Fruit fly (Drosophila melanogaster) S2 (cell line): Measurements from ENCODE around the gene CG6650.

Experiments used
- CG8478 ChIP-seq: fragments of >200 bp; optimal IDR thresholded peaks from 2 replicates; lab custom pipeline; 2018
- CTCF ChIP-seq, 2 experiments: fragments of >200 bp; optimal IDR thresholded peaks; 2 replicates each; lab custom pipeline; 2018

The CG6650 gene

dm6 chr3L:14031171-14032126 lies at the start of gene CG6650, which contains the start of gene endos:
Gene CG6650, plus strand, starts transcription at chr3L:14031450.
Gene endos, minus strand, starts transcription at chr3L:14031706.
- TF ChIP-seq CG8478 (no peak), CTCF (optimal IDR thresholded peaks at IDR 0.05; lab: Kevin White, UChicago) (peak in 1 of 2 experiments; percentile 29)

dm6 chr3L:13982516-13982915 lies 48.7 kb upstream of the CG6650 start:
- TF ChIP-seq CTCF (optimal IDR thresholded peaks at IDR 0.05; lab: Kevin White, UChicago) (no peak), CG8478 (no peak)

- TF ChIP-seq CTCF (optimal IDR thresholded peaks at IDR 0.05; lab: Kevin White, UChicago), result no peak
- TF ChIP-seq CG8478, result no peak
Observed at dm6 chr3L:13986330-13986729, 44.9 kb upstream of the CG6650 start, which contains the start of gene CG17362. Gene CG17362, plus strand, starts transcription at chr3L:13986620.

DNA sequence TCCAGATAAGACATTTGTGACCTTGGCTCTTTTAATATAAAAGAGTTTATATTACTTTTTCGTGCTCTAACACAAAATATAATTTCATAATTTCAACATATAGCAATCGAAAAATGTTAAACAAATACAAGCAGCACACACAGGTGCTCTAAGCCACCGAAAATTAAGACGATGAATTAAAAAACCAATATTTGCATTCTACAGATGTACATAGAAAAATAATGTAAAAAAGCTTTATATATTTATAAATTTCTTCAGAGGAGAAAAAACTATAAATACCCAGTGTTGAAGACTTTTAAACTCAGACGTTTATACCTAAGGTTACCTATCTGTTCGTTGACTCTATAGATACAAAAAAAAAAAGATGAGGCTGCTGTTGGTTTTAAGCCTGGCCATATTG lies 43.7 kb upstream of the CG6650 start, which contains the start of gene CG9040:
Gene CG9040, plus strand, starts transcription at position 301 of the 400 bp plus-strand sequence.
- no peak for TF ChIP-seq CG8478
- TF ChIP-seq CTCF (optimal IDR thresholded peaks at IDR 0.05; lab: Kevin White, UChicago), result no peak

DNA sequence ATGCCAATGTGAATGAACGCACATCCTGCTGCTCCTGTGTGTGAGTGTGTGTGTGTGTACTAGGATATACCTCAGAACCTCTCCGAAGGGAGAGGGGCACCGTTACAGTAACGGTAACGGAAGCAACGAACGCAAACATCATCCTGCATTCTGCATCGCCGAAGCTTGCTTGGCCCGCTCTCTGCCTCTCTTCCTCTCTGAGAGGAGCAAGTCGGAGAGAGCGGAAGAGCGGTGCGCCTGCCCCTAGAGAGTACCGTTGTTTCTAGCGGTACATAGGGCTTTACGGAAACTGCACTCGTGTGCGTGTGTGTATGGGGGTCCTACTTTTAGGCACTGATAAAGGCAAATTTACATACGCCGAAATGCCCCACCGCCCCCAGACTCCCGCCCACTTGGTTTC lies 39.9 kb upstream of the CG6650 start:
- TF ChIP-seq CTCF (optimal IDR thresholded peaks at IDR 0.05; lab: Kevin White, UChicago), result no peak

DNA sequence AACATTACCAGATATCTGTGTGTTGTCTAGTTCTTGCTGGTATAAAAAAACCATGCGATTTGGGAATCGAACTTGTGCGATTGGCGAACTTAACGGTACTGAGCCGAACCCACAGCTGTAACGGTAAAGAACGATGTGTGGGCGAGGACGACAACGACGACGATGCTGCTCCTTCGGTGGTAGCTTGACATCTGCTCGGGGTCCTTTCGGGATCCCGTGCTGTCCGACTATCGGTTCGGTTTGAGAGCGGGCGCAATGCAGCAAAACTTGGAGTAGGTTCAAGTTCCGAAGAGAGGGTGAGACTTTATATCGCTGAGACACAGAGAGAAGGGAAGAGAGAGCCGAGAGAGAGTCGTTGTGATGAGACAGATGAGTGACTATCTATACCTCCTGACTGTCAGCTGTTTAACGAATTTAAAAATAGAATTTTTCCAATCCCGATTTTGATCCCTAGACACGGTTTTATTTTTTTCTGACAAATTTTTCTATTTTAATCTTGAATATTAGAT lies 38.0 kb upstream of the CG6650 start, which contains the start of gene CG17364:
Gene CG17364, minus strand, starts transcription at position 168 of the 509 bp plus-strand sequence.
- TF ChIP-seq CTCF (optimal IDR thresholded peaks at IDR 0.05; lab: Kevin White, UChicago) (no peak), CG8478 (no peak)

DNA sequence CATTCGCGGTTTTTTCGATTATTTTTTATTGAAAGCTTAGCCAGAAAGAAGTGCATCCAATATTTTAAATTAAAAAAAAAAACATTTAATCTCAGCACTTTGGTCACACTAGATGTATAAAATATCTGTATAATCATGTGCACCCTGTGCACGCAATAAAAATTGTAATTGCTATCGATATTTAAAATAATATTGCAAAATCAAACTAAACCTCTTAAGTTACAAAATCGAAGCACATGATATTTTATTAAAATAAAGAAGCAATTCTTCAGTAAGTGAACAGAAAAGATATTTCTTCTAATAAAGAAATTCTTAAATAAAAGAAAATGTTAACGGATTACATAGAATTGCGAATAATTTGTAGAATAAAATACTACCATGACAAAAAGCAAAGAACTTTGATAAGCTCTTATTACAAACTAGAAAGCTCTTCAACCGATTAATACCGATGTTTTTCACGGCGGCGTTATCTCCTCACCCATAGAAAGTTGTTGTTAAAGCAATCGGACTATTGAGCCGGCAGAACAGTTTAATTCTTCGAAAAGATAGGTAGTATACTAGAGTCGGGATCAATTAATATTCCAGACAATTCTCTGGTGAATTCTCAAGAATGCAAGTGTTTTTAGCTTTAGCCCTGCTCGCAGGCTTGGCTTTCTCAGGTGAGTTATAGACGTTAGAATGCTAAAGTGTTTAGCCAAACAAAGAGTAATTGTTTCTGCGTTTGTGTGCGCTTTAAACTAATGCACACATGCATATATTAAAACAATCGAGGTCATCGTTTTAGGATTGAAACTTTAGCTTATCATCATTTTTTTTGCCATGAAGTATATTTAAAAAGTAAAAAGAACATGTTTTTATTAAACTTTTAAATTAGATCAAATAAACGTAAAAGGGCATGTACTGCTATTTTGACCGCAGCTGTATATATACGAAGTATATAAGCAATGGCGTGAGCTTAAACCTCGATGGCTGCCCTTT lies 37.2 kb upstream of the CG6650 start, which contains the start of gene CtsK1:
Gene CtsK1, plus strand, starts transcription at position 490 of the 978 bp plus-strand sequence.
- TF ChIP-seq CTCF (optimal IDR thresholded peaks at IDR 0.05; lab: Kevin White, UChicago) (no peak), CG8478 (no peak)

- TF ChIP-seq CG8478 (no peak), CTCF (optimal IDR thresholded peaks at IDR 0.05; lab: Kevin White, UChicago) (no peak)
Observed at dm6 chr3L:13996437-13996836, 34.8 kb upstream of the CG6650 start.

dm6 chr3L:13996992-13997391 lies 34.3 kb upstream of the CG6650 start, which contains the start of gene CG17361:
Gene CG17361, plus strand, starts transcription at chr3L:13997191.
- no peak for TF ChIP-seq CTCF (optimal IDR thresholded peaks at IDR 0.05; lab: Kevin White, UChicago)
- TF ChIP-seq CG8478, result no peak

- TF ChIP-seq CG8478, result no peak
- TF ChIP-seq CTCF (optimal IDR thresholded peaks at IDR 0.05; lab: Kevin White, UChicago), result no peak
Observed at dm6 chr3L:13999204-13999603, 32.0 kb upstream of the CG6650 start, which contains the start of gene CG17359. Gene CG17359, minus strand, starts transcription at chr3L:13999251.

- TF ChIP-seq CG8478 (no peak), CTCF (optimal IDR thresholded peaks at IDR 0.05; lab: Kevin White, UChicago) (no peak)
Observed at dm6 chr3L:14001658-14002523, 29.4 kb upstream of the CG6650 start, which contains the start of the genes Nprl3 and upSET. Gene Nprl3, minus strand, starts transcription at chr3L:14001880. Gene upSET, plus strand, starts transcription at chr3L:14002127.

DNA sequence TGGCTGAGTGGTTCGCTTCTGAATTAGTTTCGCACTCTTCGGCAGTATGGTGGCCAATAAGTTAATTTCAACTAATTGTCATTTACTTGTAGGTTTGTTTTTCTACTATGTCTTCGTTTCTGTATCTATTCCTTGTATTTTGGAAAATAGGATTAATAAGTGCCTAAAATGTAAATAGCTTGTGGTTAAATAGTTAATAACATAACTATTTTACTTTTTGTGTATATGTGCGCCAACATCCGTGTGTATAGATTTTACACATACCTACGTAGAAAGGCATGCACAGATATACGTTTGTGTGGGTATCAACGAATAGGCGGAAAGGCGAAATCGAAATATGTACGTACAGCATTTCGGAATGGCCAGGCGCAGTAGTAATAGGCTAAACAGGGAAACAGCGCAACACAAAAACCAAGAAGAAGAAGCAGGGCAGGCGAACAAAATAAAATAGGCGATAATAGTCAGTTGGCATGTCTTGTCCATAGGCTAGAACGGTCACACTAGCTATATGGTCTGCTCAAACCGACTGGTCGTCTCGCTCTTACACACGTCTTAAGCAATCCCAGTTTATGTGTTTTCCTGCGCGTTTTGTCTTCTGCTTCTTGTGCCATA lies 28.6 kb upstream of the CG6650 start:
- TF ChIP-seq CG8478, result no peak
- TF ChIP-seq CTCF (optimal IDR thresholded peaks at IDR 0.05; lab: Kevin White, UChicago), result peak in 1 of 2 experiments; percentile 4
